Fruit fly (Drosophila melanogaster) whole organism, adult: Measurements from ENCODE around the gene Cwc25.
A peak's percentile ranks its signal among the peaks of the same experiment; 100 is the strongest.

ENCODE experiments used
- CG11617 ChIP-seq: fragments of 200-800 bp; sonication (Bioruptor generic); optimal IDR thresholded peaks from 2 replicates; lab custom pipeline; 2017; ENCODE audit warnings: mild to moderate bottlenecking, missing biosample characterization, missing genetic modification reagents, missing genetic modification characterization
- CG12768 ChIP-seq: fragments of 200-800 bp; sonication (Bioruptor generic); optimal IDR thresholded peaks from 2 replicates; lab custom pipeline; 2017; ENCODE audit warnings: missing biosample characterization, missing genetic modification characterization, mild to moderate bottlenecking, moderate library complexity, missing genetic modification reagents
- CG14711 ChIP-seq: fragments of 200-800 bp; sonication (Bioruptor generic); optimal IDR thresholded peaks from 2 replicates; lab custom pipeline; 2018; ENCODE audit warnings: missing biosample characterization, mild to moderate bottlenecking, missing genetic modification characterization, moderate library complexity
- CG1620 ChIP-seq: fragments of 200-800 bp; sonication (Bioruptor generic); optimal IDR thresholded peaks from 2 replicates; lab custom pipeline; 2016; ENCODE audit warnings: missing biosample characterization, missing genetic modification characterization
- CG33017 ChIP-seq: fragments of 200-800 bp; sonication (Bioruptor generic); optimal IDR thresholded peaks from 2 replicates; lab custom pipeline; 2018; ENCODE audit warnings: missing biosample characterization, mild to moderate bottlenecking, missing genetic modification characterization, moderate library complexity
- CG5204 ChIP-seq: fragments of 200-800 bp; sonication (Bioruptor generic); optimal IDR thresholded peaks from 2 replicates; lab custom pipeline; 2016; ENCODE audit warnings: missing biosample characterization, missing genetic modification characterization
- CG7045 ChIP-seq: fragments of 200-800 bp; sonication (Bioruptor generic); optimal IDR thresholded peaks from 2 replicates; lab custom pipeline; 2017; ENCODE audit warnings: missing biosample characterization, mild to moderate bottlenecking, missing genetic modification characterization
- CG7101 ChIP-seq: fragments of 200-800 bp; sonication (Bioruptor generic); optimal IDR thresholded peaks from 2 replicates; lab custom pipeline; 2018; ENCODE audit warnings: missing biosample characterization, mild to moderate bottlenecking, missing genetic modification characterization, moderate library complexity
- Crg-1 ChIP-seq: fragments of 200-800 bp; sonication (Bioruptor generic); optimal IDR thresholded peaks from 2 replicates; lab custom pipeline; 2016; ENCODE audit warnings: missing biosample characterization, missing genetic modification characterization
- Hr96 ChIP-seq: fragments of 200-800 bp; sonication (Bioruptor generic); optimal IDR thresholded peaks from 2 replicates; lab custom pipeline; 2016; ENCODE audit warnings: missing biosample characterization, missing genetic modification characterization
- Mnt ChIP-seq: fragments of 200-800 bp; sonication (Bioruptor generic); optimal IDR thresholded peaks from 2 replicates; lab custom pipeline; 2016; ENCODE audit warnings: missing biosample characterization, mild to moderate bottlenecking, missing genetic modification characterization
- bab1 ChIP-seq: fragments of 200-800 bp; sonication (Bioruptor generic); optimal IDR thresholded peaks from 3 replicates; lab custom pipeline; 2019; ENCODE audit warnings: missing biosample characterization, mild to moderate bottlenecking, missing genetic modification characterization, moderate library complexity
- cic ChIP-seq: fragments of 200-800 bp; sonication (Bioruptor generic); optimal IDR thresholded peaks from 2 replicates; lab custom pipeline; 2017; ENCODE audit warnings: missing biosample characterization, mild to moderate bottlenecking, missing genetic modification characterization, moderate library complexity
- cnc ChIP-seq, 2 experiments: fragments of >200 bp; optimal IDR thresholded peaks; 2 replicates each; lab custom pipeline; 2017
- kay ChIP-seq: fragments of 200-800 bp; sonication (Bioruptor generic); peaks from one replicate; lab custom pipeline; 2016; ENCODE audit warnings: missing biosample characterization, missing genetic modification characterization, borderline replicate concordance
- ovo ChIP-seq: fragments of 200-800 bp; sonication (Bioruptor generic); optimal IDR thresholded peaks from 2 replicates; lab custom pipeline; 2016; ENCODE audit warnings: missing biosample characterization, missing genetic modification characterization
- pad ChIP-seq: fragments of 200-800 bp; sonication (Bioruptor generic); optimal IDR thresholded peaks from 3 replicates; lab custom pipeline; 2017; ENCODE audit warnings: missing biosample characterization, missing genetic modification characterization, mild to moderate bottlenecking, moderate library complexity, missing genetic modification reagents
- tj ChIP-seq: fragments of 200-800 bp; sonication (Bioruptor generic); optimal IDR thresholded peaks from 3 replicates; lab custom pipeline; 2017; ENCODE audit warnings: missing biosample characterization, mild to moderate bottlenecking, missing genetic modification characterization, moderate library complexity
- toe ChIP-seq: fragments of 200-800 bp; sonication (Bioruptor generic); optimal IDR thresholded peaks from 2 replicates; lab custom pipeline; 2016; ENCODE audit warnings: missing biosample characterization, missing genetic modification characterization

Gene Cwc25

dm6 chr2L:2744852-2745251 lies at the start of gene Cwc25, which contains the start of gene CG9961:
Cwc25 (plus strand) TSS chr2L:2745098.
CG9961 (minus strand) TSS chr2L:2744934.
- no peak for TF ChIP-seq CG33017 (tag; lab: Kevin White, UChicago)
- TF ChIP-seq pad (GFP tag; lab: Kevin White, UChicago), result no peak
- no peak for TF ChIP-seq kay (GFP tag; lab: Kevin White, UChicago)
- no peak for TF ChIP-seq Crg-1 (GFP tag; lab: Kevin White, UChicago)
- TF ChIP-seq CG14711 (tag; lab: Kevin White, UChicago), result peak; percentile 3

- TF ChIP-seq Crg-1 (GFP tag; lab: Kevin White, UChicago) (no peak), CG5204 (GFP tag; lab: Kevin White, UChicago) (no peak)
Observed at dm6 chr2L:2696337-2696736, 48.6 kb upstream of the Cwc25 start, which contains the start of gene Trf5. Trf5 (minus strand) TSS chr2L:2696437.

- TF ChIP-seq tj (GFP tag; lab: Kevin White, UChicago) (no peak), CG14711 (tag; lab: Kevin White, UChicago) (no peak), kay (GFP tag; lab: Kevin White, UChicago) (no peak), CG33017 (tag; lab: Kevin White, UChicago) (no peak), bab1 (GFP tag; lab: Kevin White, UChicago) (no peak), pad (GFP tag; lab: Kevin White, UChicago) (no peak), cnc (optimal IDR thresholded peaks at IDR 0.05; lab: Kevin White, UChicago) (no peak)
Observed at dm6 chr2L:2720368-2720767, 24.5 kb upstream of the Cwc25 start.

- no peak for TF ChIP-seq bab1 (GFP tag; lab: Kevin White, UChicago)
- no peak for TF ChIP-seq CG7045 (GFP tag; lab: Kevin White, UChicago)
- no peak for TF ChIP-seq CG7101 (tag; lab: Kevin White, UChicago)
- TF ChIP-seq ovo (GFP tag; lab: Kevin White, UChicago), result no peak
- TF ChIP-seq kay (GFP tag; lab: Kevin White, UChicago), result no peak
- TF ChIP-seq CG1620 (GFP tag; lab: Kevin White, UChicago), result no peak
- TF ChIP-seq CG33017 (tag; lab: Kevin White, UChicago), result no peak
- no peak for TF ChIP-seq Crg-1 (GFP tag; lab: Kevin White, UChicago)
- TF ChIP-seq cnc (optimal IDR thresholded peaks at IDR 0.05; lab: Kevin White, UChicago), result no peak
- TF ChIP-seq CG14711 (tag; lab: Kevin White, UChicago), result no peak
- TF ChIP-seq Hr96 (GFP tag; lab: Kevin White, UChicago), result no peak
- TF ChIP-seq CG12768, result no peak
- TF ChIP-seq cic, result no peak
Observed at dm6 chr2L:2721317-2721716, 23.6 kb upstream of the Cwc25 start.

dm6 chr2L:2723100-2723499 lies 21.8 kb upstream of the Cwc25 start:
- TF ChIP-seq toe (GFP tag; lab: Kevin White, UChicago), result no peak

- no peak for TF ChIP-seq CG11617 (GFP tag; lab: Kevin White, UChicago)
- no peak for TF ChIP-seq CG5204 (GFP tag; lab: Kevin White, UChicago)
- no peak for TF ChIP-seq CG12768
- no peak for TF ChIP-seq CG7101 (tag; lab: Kevin White, UChicago)
- no peak for TF ChIP-seq toe (GFP tag; lab: Kevin White, UChicago)
Observed at dm6 chr2L:2724459-2724858, 20.4 kb upstream of the Cwc25 start.

dm6 chr2L:2725374-2725773 lies 19.5 kb upstream of the Cwc25 start, which contains the start of gene CG31689:
CG31689 (plus strand) TSS chr2L:2725674.
- TF ChIP-seq CG7045 (GFP tag; lab: Kevin White, UChicago), result no peak
- no peak for TF ChIP-seq pad (GFP tag; lab: Kevin White, UChicago)
- TF ChIP-seq CG12768, result no peak
- no peak for TF ChIP-seq Crg-1 (GFP tag; lab: Kevin White, UChicago)
- no peak for TF ChIP-seq CG7101 (tag; lab: Kevin White, UChicago)
- no peak for TF ChIP-seq CG5204 (GFP tag; lab: Kevin White, UChicago)
- TF ChIP-seq CG11617 (GFP tag; lab: Kevin White, UChicago), result no peak
- no peak for TF ChIP-seq tj (GFP tag; lab: Kevin White, UChicago)

- TF ChIP-seq CG14711 (tag; lab: Kevin White, UChicago), result no peak
- no peak for TF ChIP-seq pad (GFP tag; lab: Kevin White, UChicago)
- no peak for TF ChIP-seq CG33017 (tag; lab: Kevin White, UChicago)
- no peak for TF ChIP-seq CG7101 (tag; lab: Kevin White, UChicago)
- TF ChIP-seq Crg-1 (GFP tag; lab: Kevin White, UChicago), result no peak
- no peak for TF ChIP-seq bab1 (GFP tag; lab: Kevin White, UChicago)
Observed at dm6 chr2L:2727364-2727763, 17.5 kb upstream of the Cwc25 start.

dm6 chr2L:2727812-2728211 lies 17.1 kb upstream of the Cwc25 start:
- TF ChIP-seq cic (no peak), CG14711 (tag; lab: Kevin White, UChicago) (no peak), CG11617 (GFP tag; lab: Kevin White, UChicago) (no peak), CG7101 (tag; lab: Kevin White, UChicago) (no peak), CG12768 (no peak), Mnt (no peak), Hr96 (GFP tag; lab: Kevin White, UChicago) (no peak), Crg-1 (GFP tag; lab: Kevin White, UChicago) (no peak), tj (GFP tag; lab: Kevin White, UChicago) (no peak), CG1620 (GFP tag; lab: Kevin White, UChicago) (no peak), toe (GFP tag; lab: Kevin White, UChicago) (no peak)
